Worm (Caenorhabditis elegans): ENCODE data around the gene C05G5.7.

Gene C05G5.7

ce11 chrX:14743780-14744179, at the start of gene C05G5.7:
C05G5.7 (minus strand) TSS chrX:14743780.
- TF ChIP-seq lsy-2 (tag; optimal IDR thresholded peaks at IDR 0.05) (no peak), elt-3 (tag; optimal IDR thresholded peaks at IDR 0.05) (no peak), ceh-16 (tag; optimal IDR thresholded peaks at IDR 0.05) (no peak), fos-1 (tag; optimal IDR thresholded peaks at IDR 0.05) (no peak), sem-4 (tag; optimal IDR thresholded peaks at IDR 0.05) (no peak), Y55F3AM.14 (GFP tag; optimal IDR thresholded peaks at IDR 0.05) (no peak)

DNA sequence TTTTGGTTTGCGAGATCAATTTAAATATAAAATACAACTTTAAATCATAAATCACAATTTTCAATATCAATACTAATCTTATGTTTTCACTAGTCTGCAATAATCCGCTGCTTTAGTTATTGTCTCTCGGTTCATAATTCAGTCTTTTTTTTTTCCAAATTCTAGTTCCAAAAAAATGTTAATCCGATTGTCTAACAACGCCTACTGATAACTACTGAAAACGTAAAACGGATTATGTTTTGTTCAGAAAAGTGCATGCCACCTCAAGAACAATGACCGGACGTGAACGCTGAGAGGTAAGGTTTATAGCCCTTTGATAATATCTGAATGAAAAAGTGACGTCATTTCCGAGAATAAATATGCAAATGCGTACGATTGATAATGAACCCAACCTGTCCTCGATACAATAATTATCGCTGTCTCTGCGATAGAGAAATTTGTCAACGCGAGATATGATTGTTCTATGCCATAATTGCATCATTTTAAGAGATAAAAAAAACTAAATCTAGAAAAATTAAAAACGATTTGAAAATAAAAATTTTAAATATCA, 49.7 kb upstream of the C05G5.7 start, which contains the start of gene sprr-2:
Gene sprr-2 (plus strand): TSS at position 248 of the 550 bp plus-strand sequence.
- no peak for TF ChIP-seq peb-1 (tag; optimal IDR thresholded peaks at IDR 0.05)
- TF ChIP-seq sma-9 (GFP tag; optimal IDR thresholded peaks at IDR 0.05): peak; percentile 32
- TF ChIP-seq sma-9 (tag; optimal IDR thresholded peaks at IDR 0.05): no peak
- peak in 1 of 2 experiments; percentile 28 for TF ChIP-seq lsy-2 (tag; optimal IDR thresholded peaks at IDR 0.05)
- peak; percentile 4 for TF ChIP-seq F13H6.1 (tag; optimal IDR thresholded peaks at IDR 0.05)
- TF ChIP-seq unc-62 (GFP tag; optimal IDR thresholded peaks at IDR 0.05): no peak
- no peak for TF ChIP-seq lin-39 (tag; optimal IDR thresholded peaks at IDR 0.05)
- no peak for TF ChIP-seq snpc-4 (tag; optimal IDR thresholded peaks at IDR 0.05)
- no peak for TF ChIP-seq dmd-4 (tag; optimal IDR thresholded peaks at IDR 0.05)
- TF ChIP-seq ztf-11 (tag; optimal IDR thresholded peaks at IDR 0.05): no peak
- no peak for TF ChIP-seq alr-1 (tag; optimal IDR thresholded peaks at IDR 0.05)
- TF ChIP-seq ceh-16 (tag; optimal IDR thresholded peaks at IDR 0.05): no peak
- peak; percentile 6 for TF ChIP-seq crh-2 (tag; optimal IDR thresholded peaks at IDR 0.05)
- TF ChIP-seq mbf-1 (tag; optimal IDR thresholded peaks at IDR 0.05): no peak
- TF ChIP-seq nhr-10 (tag; optimal IDR thresholded peaks at IDR 0.05): no peak
- TF ChIP-seq skn-1 (tag; optimal IDR thresholded peaks at IDR 0.05): no peak
- peak; percentile 61 for TF ChIP-seq fos-1 (tag; optimal IDR thresholded peaks at IDR 0.05)
- no peak for TF ChIP-seq nhr-237 (tag; optimal IDR thresholded peaks at IDR 0.05)
- no peak for TF ChIP-seq sma-3 (GFP tag; optimal IDR thresholded peaks at IDR 0.05)

DNA sequence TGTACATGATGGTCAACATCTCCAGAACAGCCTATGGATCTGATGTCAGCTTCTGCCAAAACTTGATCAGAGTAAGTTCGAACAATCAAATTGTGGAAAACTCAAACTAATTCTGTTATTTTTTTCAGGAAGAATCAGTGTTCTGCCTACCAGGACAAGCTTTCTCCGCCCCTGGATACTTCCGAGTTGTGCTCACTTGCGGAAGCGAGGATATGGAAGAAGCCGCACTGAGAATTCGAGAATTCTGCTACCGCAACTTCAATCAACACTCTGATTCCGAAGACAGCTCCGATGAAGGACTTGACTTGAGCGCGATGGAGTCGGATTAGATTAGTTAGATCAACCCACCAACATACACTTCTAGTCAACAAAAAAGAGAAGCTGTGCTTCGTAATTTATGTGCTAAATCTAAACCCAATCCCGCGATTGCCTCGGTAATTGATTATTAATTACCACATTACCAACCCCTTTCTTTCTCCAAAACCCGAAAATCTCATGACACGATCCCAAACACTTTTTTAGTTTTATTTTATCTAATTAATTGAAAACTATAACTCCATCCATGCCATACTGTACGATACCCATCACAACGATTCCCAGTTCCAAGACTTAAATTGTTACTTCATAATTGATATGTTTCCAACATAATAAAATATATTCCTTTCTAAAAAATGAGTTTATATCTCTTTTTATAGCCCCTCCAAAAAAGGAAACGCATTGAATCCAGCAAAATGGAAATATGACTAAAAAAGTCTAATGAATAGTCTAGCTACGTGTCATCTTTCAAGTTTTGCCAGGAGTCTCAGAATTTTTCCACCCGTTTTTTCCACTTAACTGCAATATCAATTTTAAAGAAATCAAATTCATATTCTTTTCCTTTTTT, 49.0 kb upstream of the C05G5.7 start:
- TF ChIP-seq ZK546.5 (tag; optimal IDR thresholded peaks at IDR 0.05) (no peak), lin-13 (GFP tag; optimal IDR thresholded peaks at IDR 0.05) (peak; percentile 23), sem-4 (tag; optimal IDR thresholded peaks at IDR 0.05) (no peak), nhr-11 (tag; optimal IDR thresholded peaks at IDR 0.05) (no peak), ztf-4 (tag; optimal IDR thresholded peaks at IDR 0.05) (peak; percentile 26), nhr-6 (tag; optimal IDR thresholded peaks at IDR 0.05) (no peak), nhr-21 (tag; optimal IDR thresholded peaks at IDR 0.05) (no peak), lin-11 (tag; optimal IDR thresholded peaks at IDR 0.05) (no peak), dmd-4 (tag; optimal IDR thresholded peaks at IDR 0.05) (no peak), mbf-1 (tag; optimal IDR thresholded peaks at IDR 0.05) (no peak), mdl-1 (tag; optimal IDR thresholded peaks at IDR 0.05) (peak in 1 of 2 experiments; percentile 3), ceh-16 (tag; optimal IDR thresholded peaks at IDR 0.05) (no peak), lsy-2 (tag; optimal IDR thresholded peaks at IDR 0.05) (no peak), unc-55 (GFP tag; optimal IDR thresholded peaks at IDR 0.05) (no peak), sma-3 (GFP tag; optimal IDR thresholded peaks at IDR 0.05) (no peak), nhr-129 (tag; optimal IDR thresholded peaks at IDR 0.05) (no peak), sma-9 (GFP tag; optimal IDR thresholded peaks at IDR 0.05) (no peak), sma-9 (tag; optimal IDR thresholded peaks at IDR 0.05) (no peak), unc-62 (GFP tag; optimal IDR thresholded peaks at IDR 0.05) (no peak), crh-2 (tag; optimal IDR thresholded peaks at IDR 0.05) (no peak), ama-1 (optimal IDR thresholded peaks at IDR 0.05) (peak; percentile 70), gmeb-1 (tag; optimal IDR thresholded peaks at IDR 0.05) (no peak), Y55F3AM.14 (GFP tag; optimal IDR thresholded peaks at IDR 0.05) (no peak), blmp-1 (tag; optimal IDR thresholded peaks at IDR 0.05; ENCODE audit: insufficient read depth) (no peak), peb-1 (tag; optimal IDR thresholded peaks at IDR 0.05) (no peak), nhr-10 (tag; optimal IDR thresholded peaks at IDR 0.05) (no peak), lin-39 (tag; optimal IDR thresholded peaks at IDR 0.05) (no peak), snpc-4 (tag; optimal IDR thresholded peaks at IDR 0.05) (no peak), zag-1 (tag; optimal IDR thresholded peaks at IDR 0.05) (no peak), mab-5 (tag; optimal IDR thresholded peaks at IDR 0.05) (no peak)
